Fruit fly (Drosophila melanogaster) S2 (cell line): Measurements from ENCODE around the gene wtrw.

Source experiments
- CG8478 ChIP-seq: fragments of >200 bp; optimal IDR thresholded peaks from 2 replicates; lab custom pipeline; 2018
- CTCF ChIP-seq, 2 experiments: fragments of >200 bp; optimal IDR thresholded peaks; 2 replicates each; lab custom pipeline; 2018

- TF ChIP-seq CTCF (optimal IDR thresholded peaks at IDR 0.05; lab: Kevin White, UChicago) (no peak), CG8478 (no peak)
Observed at dm6 chr3R:7895457-7895856, 4.3 kb downstream of the wtrw start.
